Fruit fly (Drosophila melanogaster) whole organism, adult: ENCODE data around the gene CG7650.

Experiments
- CG14711 ChIP-seq: fragments of 200-800 bp; sonication (Bioruptor generic); optimal IDR thresholded peaks from 2 replicates; lab custom pipeline; 2018; ENCODE audit warnings: missing biosample characterization, mild to moderate bottlenecking, missing genetic modification characterization, moderate library complexity
- CG33017 ChIP-seq: fragments of 200-800 bp; sonication (Bioruptor generic); optimal IDR thresholded peaks from 2 replicates; lab custom pipeline; 2018; ENCODE audit warnings: missing biosample characterization, mild to moderate bottlenecking, missing genetic modification characterization, moderate library complexity
- CG5204 ChIP-seq: fragments of 200-800 bp; sonication (Bioruptor generic); optimal IDR thresholded peaks from 2 replicates; lab custom pipeline; 2016; ENCODE audit warnings: missing biosample characterization, missing genetic modification characterization
- CG7101 ChIP-seq: fragments of 200-800 bp; sonication (Bioruptor generic); optimal IDR thresholded peaks from 2 replicates; lab custom pipeline; 2018; ENCODE audit warnings: missing biosample characterization, mild to moderate bottlenecking, missing genetic modification characterization, moderate library complexity
- bab1 ChIP-seq: fragments of 200-800 bp; sonication (Bioruptor generic); optimal IDR thresholded peaks from 3 replicates; lab custom pipeline; 2019; ENCODE audit warnings: missing biosample characterization, mild to moderate bottlenecking, missing genetic modification characterization, moderate library complexity
- cic ChIP-seq: fragments of 200-800 bp; sonication (Bioruptor generic); optimal IDR thresholded peaks from 2 replicates; lab custom pipeline; 2017; ENCODE audit warnings: missing biosample characterization, mild to moderate bottlenecking, missing genetic modification characterization, moderate library complexity
- cnc ChIP-seq, 2 experiments: fragments of >200 bp; optimal IDR thresholded peaks; 2 replicates each; lab custom pipeline; 2017
- pad ChIP-seq: fragments of 200-800 bp; sonication (Bioruptor generic); optimal IDR thresholded peaks from 3 replicates; lab custom pipeline; 2017; ENCODE audit warnings: missing biosample characterization, missing genetic modification characterization, mild to moderate bottlenecking, moderate library complexity, missing genetic modification reagents

DNA sequence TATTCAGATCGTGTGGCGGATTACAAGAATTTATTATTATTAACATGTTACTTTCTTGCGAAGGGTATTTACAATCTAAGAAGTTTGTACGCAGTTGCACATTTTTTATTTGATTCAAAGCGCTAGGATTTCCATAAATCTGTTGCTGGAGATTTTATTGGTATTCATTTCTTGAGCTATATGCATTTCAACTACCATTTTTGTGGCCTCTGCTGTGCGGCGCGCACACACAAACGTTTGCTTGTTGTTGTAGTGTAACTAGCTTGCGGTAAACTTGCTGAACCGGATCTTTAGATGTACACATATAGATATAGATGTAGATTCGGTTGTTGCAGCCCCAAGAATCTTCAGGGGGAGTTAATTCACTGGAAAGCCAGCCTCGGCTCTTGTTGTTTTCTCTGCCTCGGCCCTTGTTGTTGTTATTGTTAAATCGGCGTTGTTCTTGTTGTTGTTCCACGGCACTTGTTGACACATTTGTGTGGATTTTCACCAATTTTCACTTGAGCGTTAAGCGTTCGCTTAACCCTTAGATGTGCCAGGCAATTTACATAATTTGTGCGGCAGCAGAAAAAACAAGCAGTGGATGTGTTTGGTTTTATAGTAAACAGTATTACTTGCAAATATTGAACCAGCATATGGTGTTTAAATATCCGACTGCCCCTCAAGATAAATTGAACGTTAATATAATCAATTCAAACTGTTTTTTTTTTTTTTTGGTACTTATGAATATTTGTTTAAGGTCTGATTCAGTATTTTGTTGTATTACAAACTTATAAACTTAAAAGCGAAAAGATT, 19.2 kb downstream of the CG7650 start:
- TF ChIP-seq CG5204 (GFP tag; lab: Kevin White, UChicago) (no peak), CG14711 (tag; lab: Kevin White, UChicago) (no peak), CG7101 (no peak), bab1 (no peak), cnc (optimal IDR thresholded peaks at IDR 0.05; lab: Kevin White, UChicago) (no peak), cic (GFP tag; lab: Kevin White, UChicago) (no peak), CG33017 (no peak), pad (GFP tag; lab: Kevin White, UChicago) (no peak)
